Fruit fly (Drosophila melanogaster) whole organism, embryonic: Measurements from ENCODE around the gene Cyt-b5-r.

ENCODE experiments used
- Antp ChIP-seq: fragments of 200-800 bp; sonication (Bioruptor generic); optimal IDR thresholded peaks from 3 replicates; lab custom pipeline; 2016; ENCODE audit warnings: missing biosample characterization, missing genetic modification characterization
- Atf6 ChIP-seq: fragments of 200-800 bp; sonication (Bioruptor generic); IDR thresholded peaks from 2 replicates; pipeline ENCODE4 v1.3.6; 2022; ENCODE audit warnings: missing biosample characterization, missing genetic modification characterization
- Blimp-1 ChIP-seq: fragments of 200-800 bp; sonication (Bioruptor generic); optimal IDR thresholded peaks from 3 replicates; lab custom pipeline; 2018; ENCODE audit warnings: missing biosample characterization, missing genetic modification characterization, mild to moderate bottlenecking, moderate library complexity, missing genetic modification reagents
- CG10366 ChIP-seq: fragments of 200-800 bp; sonication (Bioruptor generic); IDR thresholded peaks from 2 replicates; pipeline ENCODE4 v1.3.6; 2022; ENCODE audit warnings: missing biosample characterization, missing genetic modification characterization
- CG11504 ChIP-seq: fragments of 200-800 bp; sonication (Bioruptor generic); optimal IDR thresholded peaks from 3 replicates; lab custom pipeline; 2019; ENCODE audit warnings: missing biosample characterization, mild to moderate bottlenecking, missing genetic modification characterization, moderate library complexity
- CG11695 ChIP-seq: fragments of 200-800 bp; sonication (Bioruptor generic); IDR thresholded peaks from 3 replicates; pipeline ENCODE4 v1.3.6; 2022; ENCODE audit warnings: missing biosample characterization, missing genetic modification characterization
- CG11723 ChIP-seq: fragments of 200-800 bp; sonication (Bioruptor generic); optimal IDR thresholded peaks from 2 replicates; lab custom pipeline; 2017; ENCODE audit warnings: missing biosample characterization, mild to moderate bottlenecking, missing genetic modification characterization
- CG12659 ChIP-seq: fragments of 200-800 bp; sonication (Bioruptor generic); optimal IDR thresholded peaks from 3 replicates; lab custom pipeline; 2017; ENCODE audit warnings: mild to moderate bottlenecking, missing biosample characterization, missing genetic modification reagents, missing genetic modification characterization
- CG14860 ChIP-seq: fragments of 200-800 bp; sonication (Bioruptor generic); IDR thresholded peaks from 3 replicates; pipeline ENCODE4 v1.3.6; 2022; ENCODE audit warnings: missing biosample characterization, missing genetic modification characterization; ENCODE audit not compliant: partially characterized antibody
- CG15011 ChIP-seq: fragments of 200-800 bp; sonication (Bioruptor generic); optimal IDR thresholded peaks from 3 replicates; lab custom pipeline; 2018; ENCODE audit warnings: missing biosample characterization, mild to moderate bottlenecking, missing genetic modification characterization
- CG15696 ChIP-seq: fragments of 200-800 bp; sonication (Bioruptor generic); optimal IDR thresholded peaks from 2 replicates; lab custom pipeline; 2019; ENCODE audit warnings: missing biosample characterization, mild to moderate bottlenecking, missing genetic modification characterization, moderate library complexity
- CG1602 ChIP-seq: fragments of 200-800 bp; sonication (Bioruptor generic); optimal IDR thresholded peaks from 3 replicates; lab custom pipeline; 2016; ENCODE audit warnings: missing biosample characterization, missing genetic modification characterization
- CG16779 ChIP-seq: fragments of 200-800 bp; sonication (Bioruptor generic); IDR thresholded peaks from 2 replicates; pipeline ENCODE4 v1.3.6; 2022; ENCODE audit warnings: missing biosample characterization, missing genetic modification characterization
- CG17186 ChIP-seq: fragments of 200-800 bp; sonication (Bioruptor generic); optimal IDR thresholded peaks from 3 replicates; lab custom pipeline; 2017; ENCODE audit warnings: missing biosample characterization, missing genetic modification reagents, missing genetic modification characterization
- CG32772 ChIP-seq: fragments of 200-800 bp; sonication (Bioruptor generic); IDR thresholded peaks from 2 replicates; pipeline ENCODE4 v1.3.6; 2022; ENCODE audit warnings: missing biosample characterization, missing genetic modification characterization
- CG33213 ChIP-seq: fragments of 200-800 bp; sonication (Bioruptor generic); optimal IDR thresholded peaks from 3 replicates; lab custom pipeline; 2016; ENCODE audit warnings: missing biosample characterization, missing genetic modification characterization
- CG33557 ChIP-seq: fragments of 200-800 bp; sonication (Bioruptor generic); optimal IDR thresholded peaks from 2 replicates; lab custom pipeline; 2019; ENCODE audit warnings: missing biosample characterization, mild to moderate bottlenecking, missing genetic modification characterization, moderate library complexity
- CG34376 ChIP-seq: fragments of 200-800 bp; sonication (Bioruptor generic); optimal IDR thresholded peaks from 2 replicates; lab custom pipeline; 2018; ENCODE audit warnings: missing biosample characterization, mild to moderate bottlenecking, missing genetic modification characterization
- CG4424 ChIP-seq: fragments of 200-800 bp; sonication (Bioruptor generic); optimal IDR thresholded peaks from 3 replicates; lab custom pipeline; 2016; ENCODE audit warnings: missing biosample characterization, missing genetic modification characterization
- CG4707 ChIP-seq: fragments of 200-800 bp; sonication (Bioruptor generic); optimal IDR thresholded peaks from 2 replicates; lab custom pipeline; 2018; ENCODE audit warnings: missing biosample characterization, mild to moderate bottlenecking, missing genetic modification characterization, moderate library complexity
- CG4730 ChIP-seq: fragments of 200-800 bp; sonication (Bioruptor generic); IDR thresholded peaks from 2 replicates; pipeline ENCODE4 v1.3.6; 2022; ENCODE audit warnings: missing biosample characterization, missing genetic modification characterization
- CG4820 ChIP-seq: fragments of 200-800 bp; sonication (Bioruptor generic); optimal IDR thresholded peaks from 3 replicates; lab custom pipeline; 2016; ENCODE audit warnings: missing biosample characterization, missing genetic modification characterization
- CG7556 ChIP-seq: fragments of 200-800 bp; sonication (Bioruptor generic); optimal IDR thresholded peaks from 2 replicates; lab custom pipeline; 2017; ENCODE audit warnings: missing biosample characterization, mild to moderate bottlenecking, missing genetic modification characterization
- CG7928 ChIP-seq: fragments of 200-800 bp; sonication (Bioruptor generic); optimal IDR thresholded peaks from 2 replicates; lab custom pipeline; 2017; ENCODE audit warnings: missing biosample characterization, mild to moderate bottlenecking, missing genetic modification characterization
- CG9797 ChIP-seq: fragments of 200-800 bp; sonication (Bioruptor generic); optimal IDR thresholded peaks from 3 replicates; lab custom pipeline; 2018; ENCODE audit warnings: missing biosample characterization, mild to moderate bottlenecking, missing genetic modification characterization
- D19A ChIP-seq: fragments of 200-800 bp; optimal IDR thresholded peaks from 3 replicates; lab custom pipeline; 2019; ENCODE audit warnings: missing biosample characterization, mild to moderate bottlenecking, missing genetic modification characterization, moderate library complexity
- ERR ChIP-seq: fragments of 200-800 bp; sonication (Bioruptor generic); optimal IDR thresholded peaks from 2 replicates; lab custom pipeline; 2016; ENCODE audit warnings: missing biosample characterization, missing genetic modification characterization
- Hand ChIP-seq: fragments of 200-800 bp; sonication (Bioruptor generic); optimal IDR thresholded peaks from 2 replicates; lab custom pipeline; 2017; ENCODE audit warnings: mild to moderate bottlenecking, missing biosample characterization, missing genetic modification reagents, missing genetic modification characterization
- Mes4 ChIP-seq: fragments of 200-800 bp; sonication (Bioruptor generic); optimal IDR thresholded peaks from 2 replicates; lab custom pipeline; 2016; ENCODE audit warnings: missing biosample characterization, missing genetic modification characterization
- Opbp ChIP-seq: fragments of 200-800 bp; sonication (Bioruptor generic); IDR thresholded peaks from 3 replicates; pipeline ENCODE4 v1.3.6; 2022; ENCODE audit warnings: missing biosample characterization, missing genetic modification characterization; ENCODE audit not compliant: partially characterized antibody
- Taf1 ChIP-seq: fragments of 200-800 bp; sonication (Bioruptor generic); IDR thresholded peaks from 2 replicates; pipeline ENCODE4 v1.3.6; 2022; ENCODE audit warnings: missing biosample characterization, missing genetic modification characterization
- Tbp ChIP-seq: fragments of >200 bp; optimal IDR thresholded peaks from 2 replicates; lab custom pipeline; 2018; ENCODE audit warnings: missing biosample characterization, missing genetic modification characterization
- Usf ChIP-seq: fragments of 200-800 bp; sonication (Bioruptor generic); optimal IDR thresholded peaks from 2 replicates; lab custom pipeline; 2017; ENCODE audit warnings: missing genotype, missing biosample characterization, missing genetic modification characterization
- al ChIP-seq: fragments of 200-800 bp; sonication (Bioruptor generic); IDR thresholded peaks from 2 replicates; pipeline ENCODE4 v1.3.6; 2022; ENCODE audit warnings: missing biosample characterization, missing genetic modification characterization
- cad ChIP-seq: fragments of >200 bp; optimal IDR thresholded peaks from 2 replicates; lab custom pipeline; 2017; ENCODE audit warnings: missing biosample characterization, missing genetic modification characterization
- dm ChIP-seq: fragments of 200-800 bp; sonication (Bioruptor generic); optimal IDR thresholded peaks from 3 replicates; lab custom pipeline; 2016; ENCODE audit warnings: missing biosample characterization, missing genetic modification characterization
- dmrt11E ChIP-seq: fragments of 200-800 bp; sonication (Bioruptor generic); optimal IDR thresholded peaks from 3 replicates; lab custom pipeline; 2018; ENCODE audit warnings: missing biosample characterization, mild to moderate bottlenecking, missing genetic modification characterization, moderate library complexity
- dmrt99B ChIP-seq: fragments of 200-800 bp; sonication (Bioruptor generic); optimal IDR thresholded peaks from 2 replicates; lab custom pipeline; 2018; ENCODE audit warnings: missing biosample characterization, mild to moderate bottlenecking, missing genetic modification characterization, moderate library complexity
- eyg ChIP-seq: fragments of 200-800 bp; sonication (Bioruptor generic); optimal IDR thresholded peaks from 3 replicates; lab custom pipeline; 2016; ENCODE audit warnings: missing biosample characterization, missing genetic modification characterization
- gro ChIP-seq: fragments of 200-800 bp; sonication (Bioruptor generic); optimal IDR thresholded peaks from 2 replicates; lab custom pipeline; 2016; ENCODE audit warnings: missing biosample characterization, missing genetic modification characterization
- gsb-n ChIP-seq: fragments of 200-800 bp; sonication (Bioruptor generic); optimal IDR thresholded peaks from 3 replicates; lab custom pipeline; 2018; ENCODE audit warnings: missing biosample characterization, mild to moderate bottlenecking, missing genetic modification characterization
- ken ChIP-seq: fragments of 200-800 bp; sonication (Bioruptor generic); IDR thresholded peaks from 3 replicates; pipeline ENCODE4 v1.3.6; 2022; ENCODE audit warnings: missing biosample characterization, missing genetic modification characterization
- kni ChIP-seq: fragments of 200-800 bp; sonication (Bioruptor generic); optimal IDR thresholded peaks from 3 replicates; lab custom pipeline; 2017; ENCODE audit warnings: mild to moderate bottlenecking, missing biosample characterization, missing genetic modification reagents, missing genetic modification characterization
- vvl ChIP-seq: fragments of 200-800 bp; sonication (Bioruptor generic); IDR thresholded peaks from 2 replicates; pipeline ENCODE4 v1.3.6; 2022; ENCODE audit warnings: missing biosample characterization, missing genetic modification characterization

The Cyt-b5-r gene

dm6 chr2L:16808752-16809151 lies 18.2 kb upstream of the Cyt-b5-r start:
- no peak for TF ChIP-seq Hand (GFP tag; lab: Kevin White, UChicago)
- no peak for TF ChIP-seq CG10366
- TF ChIP-seq CG12659 = no peak
- TF ChIP-seq CG11504 (tag; lab: Kevin White, UChicago) = no peak
- no peak for TF ChIP-seq CG7556 (GFP tag; lab: Kevin White, UChicago)
- no peak for TF ChIP-seq ERR (GFP tag; lab: Kevin White, UChicago)
- TF ChIP-seq ken (GFP tag; lab: Robert Waterston, UW) = no peak
- no peak for TF ChIP-seq CG15011 (GFP tag; lab: Kevin White, UChicago)
- no peak for TF ChIP-seq gro (GFP tag; lab: Kevin White, UChicago)
- no peak for TF ChIP-seq Atf6 (GFP tag; lab: Robert Waterston, UW)
- no peak for TF ChIP-seq CG9797 (GFP tag; lab: Kevin White, UChicago)
- TF ChIP-seq dm (GFP tag; lab: Kevin White, UChicago) = no peak
- no peak for TF ChIP-seq CG32772

dm6 chr2L:16804376-16804934 lies 13.9 kb upstream of the Cyt-b5-r start, which contains the start of gene CG13272:
TSS of gene CG13272 (plus strand) at chr2L:16804884.
- TF ChIP-seq CG15696 (tag; lab: Kevin White, UChicago) = no peak
- no peak for TF ChIP-seq CG11723 (GFP tag; lab: Kevin White, UChicago)
- no peak for TF ChIP-seq CG34376 (GFP tag; lab: Kevin White, UChicago)
- peak; percentile 80 for TF ChIP-seq D19A
- TF ChIP-seq CG4820 (GFP tag; lab: Kevin White, UChicago) = no peak
- TF ChIP-seq CG7928 (GFP tag; lab: Kevin White, UChicago) = no peak
- no peak for TF ChIP-seq Taf1 (GFP tag; lab: Robert Waterston, UW)
- TF ChIP-seq al (GFP tag; lab: Robert Waterston, UW) = no peak
- TF ChIP-seq eyg (GFP tag; lab: Kevin White, UChicago) = no peak
- TF ChIP-seq CG11695 = no peak
- no peak for TF ChIP-seq Mes4 (GFP tag; lab: Kevin White, UChicago)
- no peak for TF ChIP-seq CG17186 (GFP tag; lab: Kevin White, UChicago)
- TF ChIP-seq Usf (GFP tag; lab: Kevin White, UChicago) = no peak
- TF ChIP-seq dmrt11E = no peak
- peak; percentile 20; the same call in 1 of the 2 replicates for TF ChIP-seq vvl (GFP tag; lab: Robert Waterston, UW)
- TF ChIP-seq Tbp (GFP tag; lab: Kevin White, UChicago) = no peak
- TF ChIP-seq CG14860 = no peak
- TF ChIP-seq CG4707 (GFP tag; lab: Kevin White, UChicago) = no peak
- peak; percentile 41 for TF ChIP-seq kni (GFP tag; lab: Kevin White, UChicago)
- TF ChIP-seq cad (GFP tag; lab: Kevin White, UChicago) = no peak
- no peak for TF ChIP-seq dmrt99B (tag; lab: Kevin White, UChicago)
- TF ChIP-seq CG33213 (GFP tag; lab: Kevin White, UChicago) = no peak
- TF ChIP-seq CG4730 = no peak
- no peak for TF ChIP-seq CG1602 (GFP tag; lab: Kevin White, UChicago)
- no peak for TF ChIP-seq gsb-n (tag; lab: Kevin White, UChicago)
- no peak for TF ChIP-seq CG33557 (GFP tag; lab: Kevin White, UChicago)
- no peak for TF ChIP-seq dm (GFP tag; lab: Kevin White, UChicago)
- no peak for TF ChIP-seq CG16779
- peak; percentile 82 for TF ChIP-seq Blimp-1
- TF ChIP-seq Opbp (GFP tag; lab: Robert Waterston, UW) = no peak
- TF ChIP-seq CG4424 (GFP tag; lab: Kevin White, UChicago) = no peak
- TF ChIP-seq Antp (GFP tag; lab: Kevin White, UChicago) = no peak
